Fruit fly (Drosophila melanogaster) Kc167 (cell line): ENCODE results near the gene tho2.

Experiments
- Myc ChIP-seq: fragments of >200 bp; optimal IDR thresholded peaks from 2 replicates; lab custom pipeline; 2017; ENCODE audit warnings: missing external identifiers
- Sin3A ChIP-seq: fragments of >200 bp; optimal IDR thresholded peaks from 2 replicates; lab custom pipeline; 2018; ENCODE audit warnings: missing external identifiers
- h ChIP-seq: fragments of >200 bp; optimal IDR thresholded peaks from 3 replicates; lab custom pipeline; 2018; ENCODE audit warnings: missing external identifiers
- insv ChIP-seq: fragments of >200 bp; optimal IDR thresholded peaks from 3 replicates; lab custom pipeline; 2018; ENCODE audit warnings: missing external identifiers
- psq ChIP-seq: fragments of >200 bp; optimal IDR thresholded peaks from 2 replicates; lab custom pipeline; 2017; ENCODE audit warnings: missing external identifiers
- ttk ChIP-seq: sonication (Bioruptor generic); optimal IDR thresholded peaks from 2 replicates; lab custom pipeline; 2017; ENCODE audit warnings: missing external identifiers

- TF ChIP-seq h (no peak), Sin3A (no peak), insv (no peak), ttk (lab: Kevin White, UChicago) (no peak), psq (lab: Kevin White, UChicago) (no peak), Myc (no peak)
Measured at dm6 chr2L:2187411-2187810, 42.4 kb upstream of the tho2 start.
